Worm (Caenorhabditis elegans): ENCODE data around the gene C31H1.1.

Gene C31H1.1

DNA sequence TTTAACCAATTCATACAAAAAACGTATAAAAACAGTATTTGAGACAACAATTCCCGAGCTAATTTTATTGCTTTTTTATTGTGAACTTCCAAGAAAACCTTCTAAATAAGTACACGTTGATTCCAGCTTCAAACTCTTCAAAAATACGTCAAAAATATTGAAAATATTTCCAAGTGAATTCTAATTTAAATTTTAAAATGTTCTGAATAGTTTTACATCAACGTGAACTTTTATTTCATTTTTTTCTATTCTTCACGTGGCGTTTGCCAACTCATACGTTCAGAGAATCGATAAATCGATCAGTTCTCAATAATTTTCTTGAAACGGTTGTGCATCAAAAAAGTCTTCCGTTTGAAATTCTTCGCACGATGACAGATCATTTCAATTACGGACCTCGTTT is at the start of gene C31H1.1:
Gene C31H1.1 (plus strand): TSS at position 301 of the 400 bp plus-strand sequence.
- no peak for TF ChIP-seq ceh-13 (GFP tag; optimal IDR thresholded peaks at IDR 0.05)
- no peak for TF ChIP-seq ceh-36 (tag; optimal IDR thresholded peaks at IDR 0.05)
- TF ChIP-seq flt-1 (GFP tag; IDR thresholded peaks at IDR 0.05): no peak
- no peak for TF ChIP-seq hnd-1 (tag; optimal IDR thresholded peaks at IDR 0.05)
- no peak for TF ChIP-seq sea-1 (GFP tag; conservative IDR thresholded peaks at IDR 0.05)
- TF ChIP-seq hmbx-1 (tag; optimal IDR thresholded peaks at IDR 0.05): no peak
- TF ChIP-seq pes-1 (GFP tag; IDR thresholded peaks at IDR 0.05): no peak
- no peak for TF ChIP-seq tra-4 (tag; optimal IDR thresholded peaks at IDR 0.05)

- no peak for TF ChIP-seq pes-1 (GFP tag; IDR thresholded peaks at IDR 0.05)
- no peak for TF ChIP-seq hnd-1 (tag; optimal IDR thresholded peaks at IDR 0.05)
- no peak for TF ChIP-seq ama-1 (optimal IDR thresholded peaks at IDR 0.05)
- TF ChIP-seq tbx-11 (GFP tag; IDR thresholded peaks at IDR 0.05): no peak
- no peak for TF ChIP-seq ceh-36 (tag; optimal IDR thresholded peaks at IDR 0.05)
- TF ChIP-seq tra-4 (tag; optimal IDR thresholded peaks at IDR 0.05): no peak
- no peak for TF ChIP-seq hmbx-1 (tag; optimal IDR thresholded peaks at IDR 0.05)
- no peak for TF ChIP-seq tbx-37 (GFP tag; conservative IDR thresholded peaks at IDR 0.05)
- no peak for TF ChIP-seq hmg-4 (GFP tag; optimal IDR thresholded peaks at IDR 0.05)
- no peak for TF ChIP-seq aly-1 (tag; optimal IDR thresholded peaks at IDR 0.05)
- TF ChIP-seq F13C5.2 (tag; optimal IDR thresholded peaks at IDR 0.05): no peak
- no peak for TF ChIP-seq sea-1 (GFP tag; conservative IDR thresholded peaks at IDR 0.05)
- TF ChIP-seq B0310.2 (tag; optimal IDR thresholded peaks at IDR 0.05): no peak
- no peak for TF ChIP-seq ets-7 (tag; optimal IDR thresholded peaks at IDR 0.05)
- TF ChIP-seq flt-1 (GFP tag; IDR thresholded peaks at IDR 0.05): no peak
- TF ChIP-seq ceh-13 (GFP tag; optimal IDR thresholded peaks at IDR 0.05): no peak
- TF ChIP-seq scrt-1 (GFP tag; IDR thresholded peaks at IDR 0.05): no peak
These were observed 47.4 kb upstream of the C31H1.1 start for ce11 chrIV:5749874-5750273.

- TF ChIP-seq tra-4 (tag; optimal IDR thresholded peaks at IDR 0.05) (no peak), B0310.2 (tag; optimal IDR thresholded peaks at IDR 0.05) (no peak), scrt-1 (GFP tag; IDR thresholded peaks at IDR 0.05) (no peak), tbx-37 (GFP tag; conservative IDR thresholded peaks at IDR 0.05) (no peak)
These were observed 45.3 kb upstream of the C31H1.1 start for ce11 chrIV:5751997-5752396.

- TF ChIP-seq hmg-4 (GFP tag; optimal IDR thresholded peaks at IDR 0.05): no peak
- no peak for TF ChIP-seq tbx-37 (GFP tag; conservative IDR thresholded peaks at IDR 0.05)
- TF ChIP-seq ets-7 (tag; optimal IDR thresholded peaks at IDR 0.05): no peak
- TF ChIP-seq tra-4 (tag; optimal IDR thresholded peaks at IDR 0.05): no peak
- no peak for TF ChIP-seq ceh-13 (GFP tag; optimal IDR thresholded peaks at IDR 0.05)
- no peak for TF ChIP-seq ceh-36 (tag; optimal IDR thresholded peaks at IDR 0.05)
- no peak for TF ChIP-seq flt-1 (GFP tag; IDR thresholded peaks at IDR 0.05)
- no peak for TF ChIP-seq tbx-11 (GFP tag; IDR thresholded peaks at IDR 0.05)
- no peak for TF ChIP-seq aly-1 (tag; optimal IDR thresholded peaks at IDR 0.05)
- no peak for TF ChIP-seq hnd-1 (tag; optimal IDR thresholded peaks at IDR 0.05)
- no peak for TF ChIP-seq ama-1 (optimal IDR thresholded peaks at IDR 0.05)
- TF ChIP-seq hmbx-1 (tag; optimal IDR thresholded peaks at IDR 0.05): no peak
- no peak for TF ChIP-seq F13C5.2 (tag; optimal IDR thresholded peaks at IDR 0.05)
- TF ChIP-seq B0310.2 (tag; optimal IDR thresholded peaks at IDR 0.05): no peak
- TF ChIP-seq sea-1 (GFP tag; conservative IDR thresholded peaks at IDR 0.05): no peak
- TF ChIP-seq scrt-1 (GFP tag; IDR thresholded peaks at IDR 0.05): no peak
These were observed 44.5 kb upstream of the C31H1.1 start for ce11 chrIV:5752704-5753103.

DNA sequence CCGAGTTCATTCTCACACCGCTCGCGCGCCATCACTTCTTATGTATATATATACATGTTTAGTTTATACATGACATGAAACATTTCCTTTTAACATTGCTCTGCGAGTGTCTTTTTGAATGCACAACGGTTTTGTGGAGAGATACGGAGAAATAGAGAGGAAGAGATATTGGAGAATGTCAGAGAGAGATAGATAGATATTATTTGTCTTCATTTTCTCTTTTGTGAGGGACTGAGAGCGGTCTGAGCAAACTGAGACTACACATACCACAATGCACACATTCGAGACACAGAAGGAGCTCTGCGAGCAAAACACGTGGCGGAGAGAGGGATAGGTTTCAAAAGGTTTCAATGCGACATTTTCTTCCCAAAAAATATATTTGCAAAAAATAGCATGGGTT is 44.0 kb upstream of the C31H1.1 start:
- no peak for TF ChIP-seq flt-1 (GFP tag; IDR thresholded peaks at IDR 0.05)
- TF ChIP-seq hmg-4 (GFP tag; optimal IDR thresholded peaks at IDR 0.05): no peak
- TF ChIP-seq ama-1 (optimal IDR thresholded peaks at IDR 0.05): no peak
- TF ChIP-seq tbx-37 (GFP tag; conservative IDR thresholded peaks at IDR 0.05): no peak
- no peak for TF ChIP-seq hnd-1 (tag; optimal IDR thresholded peaks at IDR 0.05)
- no peak for TF ChIP-seq F13C5.2 (tag; optimal IDR thresholded peaks at IDR 0.05)
- no peak for TF ChIP-seq ceh-36 (tag; optimal IDR thresholded peaks at IDR 0.05)
- no peak for TF ChIP-seq aly-1 (tag; optimal IDR thresholded peaks at IDR 0.05)
- no peak for TF ChIP-seq tra-4 (tag; optimal IDR thresholded peaks at IDR 0.05)
- no peak for TF ChIP-seq sea-1 (GFP tag; conservative IDR thresholded peaks at IDR 0.05)
- no peak for TF ChIP-seq ceh-13 (GFP tag; optimal IDR thresholded peaks at IDR 0.05)
- TF ChIP-seq pes-1 (GFP tag; IDR thresholded peaks at IDR 0.05): no peak
- TF ChIP-seq ets-7 (tag; optimal IDR thresholded peaks at IDR 0.05): no peak
- no peak for TF ChIP-seq tbx-11 (GFP tag; IDR thresholded peaks at IDR 0.05)
- TF ChIP-seq hmbx-1 (tag; optimal IDR thresholded peaks at IDR 0.05): no peak
- TF ChIP-seq B0310.2 (tag; optimal IDR thresholded peaks at IDR 0.05): no peak
- TF ChIP-seq scrt-1 (GFP tag; IDR thresholded peaks at IDR 0.05): no peak

- TF ChIP-seq hnd-1 (tag; optimal IDR thresholded peaks at IDR 0.05): no peak
- no peak for TF ChIP-seq flt-1 (GFP tag; IDR thresholded peaks at IDR 0.05)
- TF ChIP-seq hmg-4 (GFP tag; optimal IDR thresholded peaks at IDR 0.05): no peak
- TF ChIP-seq ama-1 (optimal IDR thresholded peaks at IDR 0.05): no peak
- no peak for TF ChIP-seq sea-1 (GFP tag; conservative IDR thresholded peaks at IDR 0.05)
- 0 out of 2 replicates have a peak, but pooled peaks have one; percentile 8 for TF ChIP-seq tbx-37 (GFP tag; conservative IDR thresholded peaks at IDR 0.05)
- no peak for TF ChIP-seq tra-4 (tag; optimal IDR thresholded peaks at IDR 0.05)
These were observed 43.2 kb upstream of the C31H1.1 start for ce11 chrIV:5753954-5754543.

ce11 chrIV:5754821-5755220 is 42.4 kb upstream of the C31H1.1 start:
- TF ChIP-seq pes-1 (GFP tag; IDR thresholded peaks at IDR 0.05): no peak
- TF ChIP-seq aly-1 (tag; optimal IDR thresholded peaks at IDR 0.05): no peak
- no peak for TF ChIP-seq ets-7 (tag; optimal IDR thresholded peaks at IDR 0.05)
- TF ChIP-seq F13C5.2 (tag; optimal IDR thresholded peaks at IDR 0.05): no peak
- TF ChIP-seq ceh-13 (GFP tag; optimal IDR thresholded peaks at IDR 0.05): no peak
- no peak for TF ChIP-seq hnd-1 (tag; optimal IDR thresholded peaks at IDR 0.05)
- no peak for TF ChIP-seq hmg-4 (GFP tag; optimal IDR thresholded peaks at IDR 0.05)
- TF ChIP-seq ceh-36 (tag; optimal IDR thresholded peaks at IDR 0.05): no peak
- TF ChIP-seq scrt-1 (GFP tag; IDR thresholded peaks at IDR 0.05): no peak
- TF ChIP-seq tra-4 (tag; optimal IDR thresholded peaks at IDR 0.05): no peak
- TF ChIP-seq B0310.2 (tag; optimal IDR thresholded peaks at IDR 0.05): no peak
- no peak for TF ChIP-seq sea-1 (GFP tag; conservative IDR thresholded peaks at IDR 0.05)
- TF ChIP-seq ama-1 (optimal IDR thresholded peaks at IDR 0.05): no peak
- no peak for TF ChIP-seq flt-1 (GFP tag; IDR thresholded peaks at IDR 0.05)
- no peak for TF ChIP-seq tbx-11 (GFP tag; IDR thresholded peaks at IDR 0.05)
